Worm (Caenorhabditis elegans) whole organism, early embryonic: ENCODE measurements around the gene pfd-2.

Source experiments
- B0310.2 ChIP-seq: sonication (generic microtip); optimal IDR thresholded peaks from 2 replicates; lab custom pipeline; 2016; ENCODE audit warnings: mild to moderate bottlenecking, missing genetic modification characterization, missing compliant biosample characterization
- F13C5.2 ChIP-seq: sonication (generic microtip); optimal IDR thresholded peaks from 2 replicates; lab custom pipeline; 2017; ENCODE audit warnings: mild to moderate bottlenecking, missing genetic modification characterization, inconsistent platforms, missing compliant biosample characterization
- aly-1 ChIP-seq: sonication (generic microtip); optimal IDR thresholded peaks from 2 replicates; lab custom pipeline; 2016; ENCODE audit warnings: missing genetic modification characterization, missing compliant biosample characterization
- ama-1 ChIP-seq: fragments of 150-350 bp; optimal IDR thresholded peaks from 2 replicates; lab custom pipeline; 2014
- ceh-13 ChIP-seq: fragments of 200-800 bp; sonication (Bioruptor generic); optimal IDR thresholded peaks from 2 replicates; lab custom pipeline; 2018; ENCODE audit warnings: mild to moderate bottlenecking, missing genetic modification characterization, missing compliant biosample characterization
- ceh-36 ChIP-seq: sonication (generic microtip); optimal IDR thresholded peaks from 2 replicates; lab custom pipeline; 2016; ENCODE audit warnings: missing genetic modification characterization, inconsistent platforms, missing compliant biosample characterization
- ets-7 ChIP-seq: sonication (generic microtip); optimal IDR thresholded peaks from 2 replicates; lab custom pipeline; 2016; ENCODE audit warnings: missing genotype, missing genetic modification characterization, missing compliant biosample characterization
- flt-1 ChIP-seq: fragments of 200-800 bp; sonication (Bioruptor generic); IDR thresholded peaks from 2 replicates; pipeline ENCODE4 v1.3.6; 2022; ENCODE audit warnings: missing genetic modification characterization, missing compliant biosample characterization
- hmbx-1 ChIP-seq: sonication (generic microtip); optimal IDR thresholded peaks from 2 replicates; lab custom pipeline; 2016; ENCODE audit warnings: mild to moderate bottlenecking, missing genetic modification characterization, missing compliant biosample characterization
- hmg-4 ChIP-seq: fragments of 200-800 bp; sonication (Bioruptor generic); optimal IDR thresholded peaks from 2 replicates; lab custom pipeline; 2018; ENCODE audit warnings: mild to moderate bottlenecking, missing genetic modification characterization, missing compliant biosample characterization
- hnd-1 ChIP-seq: sonication (generic microtip); optimal IDR thresholded peaks from 2 replicates; lab custom pipeline; 2016; ENCODE audit warnings: missing genetic modification characterization, missing compliant biosample characterization
- pes-1 ChIP-seq: fragments of 200-800 bp; sonication (Bioruptor generic); IDR thresholded peaks from 2 replicates; pipeline ENCODE4 v1.3.6; 2022; ENCODE audit warnings: missing genetic modification reagents, missing genetic modification characterization, missing compliant biosample characterization
- scrt-1 ChIP-seq: fragments of 200-800 bp; sonication (Bioruptor generic); IDR thresholded peaks from 2 replicates; pipeline ENCODE4 v1.3.6; 2022; ENCODE audit warnings: missing genetic modification characterization, missing compliant biosample characterization
- sea-1 ChIP-seq: fragments of 200-800 bp; sonication (Bioruptor generic); conservative IDR thresholded peaks from 2 replicates; pipeline ENCODE4 v1.3.6; 2022; ENCODE audit warnings: missing genetic modification characterization, missing compliant biosample characterization
- tbx-11 ChIP-seq: fragments of 200-800 bp; sonication (Bioruptor generic); IDR thresholded peaks from 2 replicates; pipeline ENCODE4 v1.3.6; 2022; ENCODE audit warnings: missing genetic modification characterization, missing compliant biosample characterization
- tbx-37 ChIP-seq: fragments of 200-800 bp; sonication (Bioruptor generic); conservative IDR thresholded peaks from 2 replicates; pipeline ENCODE4 v1.3.6; 2022; ENCODE audit warnings: missing genetic modification reagents, missing genetic modification characterization, missing compliant biosample characterization
- tra-4 ChIP-seq: sonication (generic microtip); optimal IDR thresholded peaks from 2 replicates; lab custom pipeline; 2017; ENCODE audit warnings: missing genetic modification characterization, missing compliant biosample characterization

pfd-2 gene

ce11 chrII:4291799-4292198 lies 34.7 kb upstream of the pfd-2 start:
- TF ChIP-seq hnd-1 (tag; lab: Kevin White, UChicago) (no peak), hmbx-1 (tag; lab: Kevin White, UChicago) (no peak), flt-1 (GFP tag; lab: Robert Waterston, UW) (no peak), tbx-11 (GFP tag; lab: Robert Waterston, UW) (no peak), pes-1 (no peak), F13C5.2 (tag; lab: Kevin White, UChicago) (no peak), ceh-13 (no peak), ama-1 (no peak), aly-1 (tag; lab: Kevin White, UChicago) (no peak), ceh-36 (no peak)

- TF ChIP-seq tbx-11 (GFP tag; lab: Robert Waterston, UW) (no peak), scrt-1 (no peak), pes-1 (no peak), F13C5.2 (tag; lab: Kevin White, UChicago) (no peak), sea-1 (no peak), hmg-4 (no peak), flt-1 (GFP tag; lab: Robert Waterston, UW) (no peak), hmbx-1 (tag; lab: Kevin White, UChicago) (no peak), ceh-13 (no peak), tbx-37 (no peak), ceh-36 (no peak), aly-1 (tag; lab: Kevin White, UChicago) (no peak), hnd-1 (tag; lab: Kevin White, UChicago) (no peak), tra-4 (no peak), B0310.2 (tag; lab: Kevin White, UChicago) (no peak), ets-7 (tag; lab: Kevin White, UChicago) (no peak), ama-1 (no peak)
Measured at ce11 chrII:4293027-4293522, 33.4 kb upstream of the pfd-2 start.

DNA sequence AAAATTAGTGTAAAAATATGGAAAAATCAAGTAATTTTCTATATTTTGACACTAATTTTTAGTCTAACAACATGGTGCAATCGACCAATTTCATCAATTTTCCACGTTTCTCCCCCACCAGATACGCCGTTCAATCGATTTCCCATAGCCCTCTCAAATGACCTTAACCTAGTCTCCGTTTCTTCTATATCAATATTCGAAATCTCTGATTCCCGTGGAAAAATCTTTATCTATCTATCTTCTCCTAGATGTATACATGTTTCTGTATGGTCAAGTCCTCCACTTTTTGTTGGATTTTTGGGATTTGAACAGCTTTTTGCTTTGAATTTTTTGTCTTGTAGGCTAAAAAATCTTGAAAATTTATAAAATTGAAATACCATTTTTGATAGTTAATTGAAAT lies 32.3 kb upstream of the pfd-2 start:
- TF ChIP-seq F13C5.2 (tag; lab: Kevin White, UChicago) (no peak), ceh-36 (no peak), ets-7 (tag; lab: Kevin White, UChicago) (no peak), hmbx-1 (tag; lab: Kevin White, UChicago) (no peak), ama-1 (no peak), hnd-1 (tag; lab: Kevin White, UChicago) (no peak), hmg-4 (no peak), sea-1 (no peak), tbx-11 (GFP tag; lab: Robert Waterston, UW) (no peak), pes-1 (no peak), scrt-1 (no peak), flt-1 (GFP tag; lab: Robert Waterston, UW) (no peak), tbx-37 (no peak), B0310.2 (tag; lab: Kevin White, UChicago) (no peak), aly-1 (tag; lab: Kevin White, UChicago) (no peak), ceh-13 (no peak), tra-4 (no peak)

- TF ChIP-seq flt-1 (GFP tag; lab: Robert Waterston, UW), result no peak
- no peak for TF ChIP-seq sea-1
- TF ChIP-seq pes-1, result no peak
- TF ChIP-seq tbx-37, result no peak
- no peak for TF ChIP-seq aly-1 (tag; lab: Kevin White, UChicago)
- no peak for TF ChIP-seq B0310.2 (tag; lab: Kevin White, UChicago)
- TF ChIP-seq scrt-1, result no peak
- no peak for TF ChIP-seq hnd-1 (tag; lab: Kevin White, UChicago)
- TF ChIP-seq ceh-36, result no peak
- TF ChIP-seq ama-1, result no peak
- no peak for TF ChIP-seq tbx-11 (GFP tag; lab: Robert Waterston, UW)
- TF ChIP-seq ets-7 (tag; lab: Kevin White, UChicago), result no peak
Measured at ce11 chrII:4294801-4295200, 31.7 kb upstream of the pfd-2 start, which contains the start of gene rml-4. TSS of gene rml-4 (plus strand) at chrII:4295101.

ce11 chrII:4297259-4297658 lies 29.3 kb upstream of the pfd-2 start:
- TF ChIP-seq hmbx-1 (tag; lab: Kevin White, UChicago), result no peak
- TF ChIP-seq ama-1, result no peak
- TF ChIP-seq hnd-1 (tag; lab: Kevin White, UChicago), result no peak
- TF ChIP-seq pes-1, result no peak
- no peak for TF ChIP-seq aly-1 (tag; lab: Kevin White, UChicago)
- TF ChIP-seq B0310.2 (tag; lab: Kevin White, UChicago), result no peak
- no peak for TF ChIP-seq ets-7 (tag; lab: Kevin White, UChicago)
- no peak for TF ChIP-seq flt-1 (GFP tag; lab: Robert Waterston, UW)
- no peak for TF ChIP-seq tra-4
- no peak for TF ChIP-seq sea-1
- no peak for TF ChIP-seq ceh-36

DNA sequence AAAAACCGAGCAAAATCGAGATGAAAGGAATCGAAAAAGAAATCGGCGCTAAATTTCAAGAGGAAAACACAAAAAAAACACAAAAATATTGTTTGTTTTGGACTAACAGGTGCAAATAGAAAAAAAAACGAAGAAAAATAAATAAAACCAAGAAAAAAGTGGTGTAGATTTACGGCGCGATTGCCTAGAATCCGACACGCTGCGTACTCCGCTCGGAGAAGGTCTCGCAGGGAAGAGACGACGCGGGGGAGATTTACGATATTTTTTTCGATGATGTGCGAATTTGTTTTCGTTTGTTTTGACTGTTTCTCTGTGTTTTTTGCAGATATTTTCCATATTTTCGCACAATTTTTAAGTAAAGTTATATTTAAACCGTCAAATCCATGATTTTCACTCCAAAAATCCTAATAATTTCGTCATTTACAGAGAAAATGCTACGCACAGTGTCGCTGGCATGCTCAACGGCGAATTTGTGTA lies 27.3 kb upstream of the pfd-2 start, which contains the start of gene sco-1:
TSS of gene sco-1 (plus strand) at position 427 of the 477 bp plus-strand sequence.
- TF ChIP-seq F13C5.2 (tag; lab: Kevin White, UChicago), result peak; percentile 75
- peak; percentile 20 for TF ChIP-seq B0310.2 (tag; lab: Kevin White, UChicago)
- TF ChIP-seq tbx-37, result peak; percentile 70; the same call in 1 of the 2 replicates
- peak; percentile 45; the same call in 1 of the 2 replicates for TF ChIP-seq flt-1 (GFP tag; lab: Robert Waterston, UW)
- no peak for TF ChIP-seq ceh-13
- TF ChIP-seq hmg-4, result peak; percentile 65
- TF ChIP-seq tbx-11 (GFP tag; lab: Robert Waterston, UW), result no peak
- TF ChIP-seq sea-1, result 0 out of 2 replicates have a peak, but pooled peaks have one; percentile 56
- TF ChIP-seq pes-1, result peak; percentile 66

ce11 chrII:4301307-4301706 lies 25.2 kb upstream of the pfd-2 start, which contains the start of gene gtf-2F1:
TSS of gene gtf-2F1 (plus strand) at chrII:4301607.
- TF ChIP-seq aly-1 (tag; lab: Kevin White, UChicago) (no peak), B0310.2 (tag; lab: Kevin White, UChicago) (no peak), tbx-11 (GFP tag; lab: Robert Waterston, UW) (no peak), F13C5.2 (tag; lab: Kevin White, UChicago) (no peak)
